Worm (Caenorhabditis elegans): ENCODE measurements around the gene Y102E9.3.

Y102E9.3 gene

ce11 chrIII:6711590-6711989 is 22.7 kb downstream of the Y102E9.3 start, which contains the start of gene F37A4.5:
Gene F37A4.5, plus strand, starts transcription at chrIII:6711890.
- TF ChIP-seq nhr-6 (tag; optimal IDR thresholded peaks at IDR 0.05) (no peak), nhr-77 (tag; optimal IDR thresholded peaks at IDR 0.05) (no peak), crh-2 (tag; optimal IDR thresholded peaks at IDR 0.05) (no peak), elt-3 (tag; optimal IDR thresholded peaks at IDR 0.05) (no peak), egl-27 (tag; optimal IDR thresholded peaks at IDR 0.05) (no peak), mbf-1 (tag; optimal IDR thresholded peaks at IDR 0.05) (no peak), aly-2 (tag; optimal IDR thresholded peaks at IDR 0.05) (no peak), skn-1 (tag; optimal IDR thresholded peaks at IDR 0.05) (no peak), nhr-25 (tag; optimal IDR thresholded peaks at IDR 0.05) (no peak), sma-9 (GFP tag; optimal IDR thresholded peaks at IDR 0.05) (no peak), sma-9 (tag; optimal IDR thresholded peaks at IDR 0.05) (no peak), nhr-12 (tag; optimal IDR thresholded peaks at IDR 0.05) (no peak), snpc-4 (tag; optimal IDR thresholded peaks at IDR 0.05) (no peak), sem-4 (tag; optimal IDR thresholded peaks at IDR 0.05) (no peak)

ce11 chrIII:6709983-6710382 is 24.3 kb downstream of the Y102E9.3 start, which contains the start of gene isw-1:
Gene isw-1, minus strand, starts transcription at chrIII:6710100.
- TF ChIP-seq nhr-129 (tag; optimal IDR thresholded peaks at IDR 0.05) = peak; percentile 61
- no peak for TF ChIP-seq ztf-4 (tag; optimal IDR thresholded peaks at IDR 0.05)
- peak; percentile 15 for TF ChIP-seq lin-11 (tag; optimal IDR thresholded peaks at IDR 0.05)
- TF ChIP-seq fos-1 (tag; optimal IDR thresholded peaks at IDR 0.05) = peak; percentile 21
- TF ChIP-seq gmeb-1 (tag; optimal IDR thresholded peaks at IDR 0.05) = peak; percentile 90
- no peak for TF ChIP-seq sem-4 (tag; optimal IDR thresholded peaks at IDR 0.05)
- TF ChIP-seq sma-3 (GFP tag; optimal IDR thresholded peaks at IDR 0.05) = peak; percentile 8
- TF ChIP-seq unc-55 (GFP tag; optimal IDR thresholded peaks at IDR 0.05) = peak; percentile 70

ce11 chrIII:6705515-6705914 is 28.8 kb downstream of the Y102E9.3 start, which contains the start of gene F37A4.6:
Gene F37A4.6, plus strand, starts transcription at chrIII:6705815.
- TF ChIP-seq unc-39 (tag; optimal IDR thresholded peaks at IDR 0.05) = no peak
- TF ChIP-seq skn-1 (tag; optimal IDR thresholded peaks at IDR 0.05) = no peak
- TF ChIP-seq gmeb-1 (tag; optimal IDR thresholded peaks at IDR 0.05) = no peak
- no peak for TF ChIP-seq zag-1 (tag; optimal IDR thresholded peaks at IDR 0.05)
- no peak for TF ChIP-seq sem-4 (tag; optimal IDR thresholded peaks at IDR 0.05)
- TF ChIP-seq nhr-25 (tag; optimal IDR thresholded peaks at IDR 0.05) = no peak
- TF ChIP-seq unc-55 (GFP tag; optimal IDR thresholded peaks at IDR 0.05) = no peak
- no peak for TF ChIP-seq elt-3 (tag; optimal IDR thresholded peaks at IDR 0.05)
- TF ChIP-seq ceh-16 (tag; optimal IDR thresholded peaks at IDR 0.05) = no peak
- no peak for TF ChIP-seq Y55F3AM.14 (GFP tag; optimal IDR thresholded peaks at IDR 0.05)
- TF ChIP-seq F13H6.1 (tag; optimal IDR thresholded peaks at IDR 0.05) = no peak
- TF ChIP-seq nhr-6 (tag; optimal IDR thresholded peaks at IDR 0.05) = no peak
- no peak for TF ChIP-seq nhr-77 (tag; optimal IDR thresholded peaks at IDR 0.05)
- no peak for TF ChIP-seq nhr-10 (tag; optimal IDR thresholded peaks at IDR 0.05)
- TF ChIP-seq sma-3 (GFP tag; optimal IDR thresholded peaks at IDR 0.05) = no peak
- TF ChIP-seq lin-13 (GFP tag; optimal IDR thresholded peaks at IDR 0.05) = no peak

ce11 chrIII:6695189-6695588 is 39.1 kb downstream of the Y102E9.3 start:
- TF ChIP-seq snpc-4 (tag; optimal IDR thresholded peaks at IDR 0.05) (peak; percentile 25), F13H6.1 (tag; optimal IDR thresholded peaks at IDR 0.05) (peak; percentile 21), mab-5 (tag; optimal IDR thresholded peaks at IDR 0.05) (peak; percentile 15), gmeb-1 (tag; optimal IDR thresholded peaks at IDR 0.05) (no peak), unc-55 (GFP tag; optimal IDR thresholded peaks at IDR 0.05) (peak; percentile 75), crh-2 (tag; optimal IDR thresholded peaks at IDR 0.05) (peak; percentile 50), nhr-25 (tag; optimal IDR thresholded peaks at IDR 0.05) (no peak), Y55F3AM.14 (GFP tag; optimal IDR thresholded peaks at IDR 0.05) (no peak), nhr-6 (tag; optimal IDR thresholded peaks at IDR 0.05) (peak; percentile 4), C34F6.9 (tag; optimal IDR thresholded peaks at IDR 0.05) (peak; percentile 77), zag-1 (tag; optimal IDR thresholded peaks at IDR 0.05) (peak; percentile 49), lin-13 (GFP tag; optimal IDR thresholded peaks at IDR 0.05) (peak; percentile 46), lin-11 (tag; optimal IDR thresholded peaks at IDR 0.05) (peak; percentile 63), ama-1 (optimal IDR thresholded peaks at IDR 0.05) (no peak), sem-4 (tag; optimal IDR thresholded peaks at IDR 0.05) (peak; percentile 26), mbf-1 (tag; optimal IDR thresholded peaks at IDR 0.05) (no peak), nhr-129 (tag; optimal IDR thresholded peaks at IDR 0.05) (peak; percentile 59), ZK546.5 (tag; optimal IDR thresholded peaks at IDR 0.05) (no peak), ztf-1 (GFP tag; conservative IDR thresholded peaks at IDR 0.05) (no peak), nhr-237 (tag; optimal IDR thresholded peaks at IDR 0.05) (no peak), sma-9 (GFP tag; optimal IDR thresholded peaks at IDR 0.05) (peak; percentile 61), sma-9 (tag; optimal IDR thresholded peaks at IDR 0.05) (no peak), nhr-23 (tag; optimal IDR thresholded peaks at IDR 0.05) (no peak), ztf-11 (tag; optimal IDR thresholded peaks at IDR 0.05) (no peak), blmp-1 (tag; optimal IDR thresholded peaks at IDR 0.05; ENCODE audit: insufficient read depth) (no peak), fos-1 (tag; optimal IDR thresholded peaks at IDR 0.05) (peak; percentile 25), lsy-2 (tag; optimal IDR thresholded peaks at IDR 0.05) (peak in 1 of 2 experiments; percentile 55), sma-3 (GFP tag; optimal IDR thresholded peaks at IDR 0.05) (no peak), ztf-4 (tag; optimal IDR thresholded peaks at IDR 0.05) (peak; percentile 50), R02D3.7 (tag; optimal IDR thresholded peaks at IDR 0.05) (no peak), mdl-1 (tag; optimal IDR thresholded peaks at IDR 0.05) (peak; percentile 10 to 36)

Data from whole organism, L2 larva.